Worm (Caenorhabditis elegans) whole organism, young adult: ENCODE data around the gene F10E7.6.
"Not testable (repeated sequence)": the region's sequence is repeated elsewhere in the genome, so short reads cannot be mapped to it uniquely, and the experiment has no call there.

ENCODE experiments used
- B0019.2 ChIP-seq: fragments of 200-800 bp; sonication (Bioruptor generic); conservative IDR thresholded peaks from 2 replicates; pipeline ENCODE4 v1.3.6; 2022; ENCODE audit warnings: missing genetic modification reagents, missing genetic modification characterization, missing compliant biosample characterization
- B0035.1 ChIP-seq: sonication (generic microtip); optimal IDR thresholded peaks from 2 replicates; lab custom pipeline; 2016; ENCODE audit warnings: missing genetic modification characterization, mild to moderate bottlenecking, missing compliant biosample characterization, missing genotype, missing genetic modification reagents
- B0336.3 ChIP-seq: fragments of 200-800 bp; sonication (Bioruptor generic); IDR thresholded peaks from 2 replicates; pipeline ENCODE4 v1.3.6; 2022; ENCODE audit warnings: missing genetic modification characterization, missing compliant biosample characterization
- F10E7.11 ChIP-seq: sonication (generic microtip); optimal IDR thresholded peaks from 2 replicates; lab custom pipeline; 2017; ENCODE audit warnings: mild to moderate bottlenecking, missing genetic modification characterization, moderate library complexity, missing compliant biosample characterization
- F22D6.2 ChIP-seq: sonication (generic microtip); optimal IDR thresholded peaks from 2 replicates; lab custom pipeline; 2016; ENCODE audit warnings: mild to moderate bottlenecking, missing genetic modification characterization, missing compliant biosample characterization
- F23B12.7 ChIP-seq: sonication (generic microtip); optimal IDR thresholded peaks from 2 replicates; lab custom pipeline; 2017; ENCODE audit warnings: missing genetic modification characterization, mild to moderate bottlenecking, missing compliant biosample characterization, antibody characterized with exemption, moderate library complexity; ENCODE audit not compliant: insufficient read depth
- F33H1.4 ChIP-seq: fragments of 200-800 bp; sonication (Bioruptor generic); IDR thresholded peaks from 2 replicates; pipeline ENCODE4 v1.3.6; 2022; ENCODE audit warnings: missing genetic modification reagents, missing genetic modification characterization, missing compliant biosample characterization
- F52B5.7 ChIP-seq: sonication (generic microtip); optimal IDR thresholded peaks from 2 replicates; lab custom pipeline; 2016; ENCODE audit warnings: mild to moderate bottlenecking, missing genetic modification characterization, missing compliant biosample characterization
- K11D2.4 ChIP-seq: fragments of 200-800 bp; sonication (Bioruptor generic); IDR thresholded peaks from 2 replicates; pipeline ENCODE4 v1.3.6; 2022; ENCODE audit warnings: missing genetic modification reagents, missing genetic modification characterization, missing compliant biosample characterization
- Y53G8AR.9 ChIP-seq: fragments of 200-800 bp; sonication (Bioruptor generic); conservative IDR thresholded peaks from 2 replicates; pipeline ENCODE4 v1.3.6; 2022; ENCODE audit warnings: missing genetic modification reagents, missing genetic modification characterization, missing compliant biosample characterization
- Y95B8A.8 ChIP-seq: fragments of 200-800 bp; sonication (Bioruptor generic); IDR thresholded peaks from 2 replicates; pipeline ENCODE4 v1.3.6; 2022; ENCODE audit warnings: missing genetic modification reagents, missing genetic modification characterization, missing compliant biosample characterization
- ama-1 ChIP-seq, 3 experiments: fragments of 150-350 bp in 1 of 3; sonication (generic microtip) in 2 of 3; optimal IDR thresholded peaks; 2 replicates each; lab custom pipeline; 2014 to 2018; ENCODE audit warnings: missing biosample characterization in 2 of 3, missing genetic modification characterization in 2 of 3, missing genetic modification reagents in 2 of 3
- aptf-2 ChIP-seq: fragments of 200-800 bp; sonication (Bioruptor generic); conservative IDR thresholded peaks from 2 replicates; pipeline ENCODE4 v1.3.6; 2022; ENCODE audit warnings: missing genetic modification reagents, missing genetic modification characterization, missing compliant biosample characterization
- atf-7 ChIP-seq: sonication (generic microtip); optimal IDR thresholded peaks from 2 replicates; lab custom pipeline; 2017; ENCODE audit warnings: mild to moderate bottlenecking, missing genetic modification characterization, missing compliant biosample characterization
- athp-1 ChIP-seq: sonication (generic microtip); optimal IDR thresholded peaks from 2 replicates; lab custom pipeline; 2017; ENCODE audit warnings: mild to moderate bottlenecking, missing genetic modification characterization, missing compliant biosample characterization
- attf-3 ChIP-seq: fragments of 200-800 bp; sonication (Bioruptor generic); conservative IDR thresholded peaks from 2 replicates; pipeline ENCODE4 v1.3.6; 2022; ENCODE audit warnings: missing genetic modification reagents, missing genetic modification characterization, missing compliant biosample characterization
- bed-1 ChIP-seq: fragments of 200-800 bp; sonication (Bioruptor generic); IDR thresholded peaks from 2 replicates; pipeline ENCODE4 v1.3.6; 2022; ENCODE audit warnings: missing genetic modification reagents, missing genetic modification characterization, missing compliant biosample characterization
- cebp-2 ChIP-seq: fragments of 200-800 bp; sonication (Bioruptor generic); IDR thresholded peaks from 2 replicates; pipeline ENCODE4 v1.3.6; 2022; ENCODE audit warnings: missing genetic modification characterization, missing compliant biosample characterization
- ceh-100 ChIP-seq: fragments of 200-800 bp; sonication (Bioruptor generic); IDR thresholded peaks from 2 replicates; pipeline ENCODE4 v1.3.6; 2022; ENCODE audit warnings: missing genetic modification reagents, missing genetic modification characterization, missing compliant biosample characterization
- dox-1 ChIP-seq: fragments of 200-800 bp; sonication (Bioruptor generic); IDR thresholded peaks from 2 replicates; pipeline ENCODE4 v1.3.6; 2022; ENCODE audit warnings: missing genetic modification reagents, missing genetic modification characterization, missing compliant biosample characterization
- dpff-1 ChIP-seq: sonication (generic microtip); optimal IDR thresholded peaks from 2 replicates; lab custom pipeline; 2017; ENCODE audit warnings: mild to moderate bottlenecking, missing genetic modification characterization, missing compliant biosample characterization
- fkh-3 ChIP-seq: sonication (generic microtip); optimal IDR thresholded peaks from 2 replicates; lab custom pipeline; 2016; ENCODE audit warnings: mild to moderate bottlenecking, missing genetic modification characterization, missing compliant biosample characterization
- gei-17 ChIP-seq: fragments of 200-800 bp; sonication (Bioruptor generic); optimal IDR thresholded peaks from 2 replicates; lab custom pipeline; 2018; ENCODE audit warnings: mild to moderate bottlenecking, missing genetic modification characterization, missing compliant biosample characterization
- hlh-12 ChIP-seq: sonication (generic microtip); optimal IDR thresholded peaks from 2 replicates; lab custom pipeline; 2016; ENCODE audit warnings: missing genetic modification characterization, missing compliant biosample characterization
- hmg-1.2 ChIP-seq: fragments of 200-800 bp; sonication (Bioruptor generic); IDR thresholded peaks from 2 replicates; pipeline ENCODE4 v1.3.6; 2022; ENCODE audit warnings: missing genetic modification reagents, missing genetic modification characterization, missing compliant biosample characterization
- lag-1 ChIP-seq: fragments of 200-800 bp; sonication (Bioruptor generic); IDR thresholded peaks from 2 replicates; pipeline ENCODE4 v1.3.6; 2022; ENCODE audit warnings: missing genetic modification reagents, missing genetic modification characterization, missing compliant biosample characterization
- lin-54 ChIP-seq: fragments of 200-800 bp; sonication (Bioruptor generic); optimal IDR thresholded peaks from 2 replicates; lab custom pipeline; 2018; ENCODE audit warnings: mild to moderate bottlenecking, missing genetic modification characterization, missing compliant biosample characterization
- madf-6 ChIP-seq: fragments of 200-800 bp; sonication (Bioruptor generic); IDR thresholded peaks from 2 replicates; pipeline ENCODE4 v1.3.6; 2022; ENCODE audit warnings: missing genetic modification reagents, missing genetic modification characterization, missing compliant biosample characterization
- madf-8 ChIP-seq: fragments of 200-800 bp; sonication (Bioruptor generic); conservative IDR thresholded peaks from 2 replicates; pipeline ENCODE4 v1.3.6; 2022; ENCODE audit warnings: missing genetic modification reagents, missing genetic modification characterization, missing compliant biosample characterization
- mcd-1 ChIP-seq: fragments of 200-800 bp; sonication (Bioruptor generic); IDR thresholded peaks from 2 replicates; pipeline ENCODE4 v1.3.6; 2022; ENCODE audit warnings: missing genetic modification reagents, missing genetic modification characterization, missing compliant biosample characterization
- mxl-1 ChIP-seq: sonication (generic microtip); optimal IDR thresholded peaks from 2 replicates; lab custom pipeline; 2016; ENCODE audit warnings: missing genetic modification characterization, missing compliant biosample characterization
- nfyb-1 ChIP-seq: fragments of 200-800 bp; sonication (Bioruptor generic); IDR thresholded peaks from 2 replicates; pipeline ENCODE4 v1.3.6; 2022; ENCODE audit warnings: missing genetic modification reagents, missing genetic modification characterization, missing compliant biosample characterization
- nhr-120 ChIP-seq: fragments of 200-800 bp; sonication (Bioruptor generic); IDR thresholded peaks from 2 replicates; pipeline ENCODE4 v1.3.6; 2022; ENCODE audit warnings: missing genetic modification characterization, missing compliant biosample characterization
- rpc-1 ChIP-seq, 2 experiments: fragments of 150-350 bp in 1 of 2; sonication (generic microtip) in 1 of 2; optimal IDR thresholded peaks; 2 replicates each; lab custom pipeline; 2014 to 2018; ENCODE audit warnings: missing biosample characterization in 1 of 2, missing genetic modification characterization in 1 of 2, missing genetic modification reagents in 1 of 2, missing genotype in 1 of 2
- ztf-22 ChIP-seq: fragments of 200-800 bp; sonication (Bioruptor generic); optimal IDR thresholded peaks from 2 replicates; lab custom pipeline; 2018; ENCODE audit warnings: mild to moderate bottlenecking, missing genetic modification characterization, moderate library complexity, missing compliant biosample characterization
- ztf-26 ChIP-seq: sonication (generic microtip); optimal IDR thresholded peaks from 2 replicates; lab custom pipeline; 2017; ENCODE audit warnings: missing genetic modification characterization, missing compliant biosample characterization

F10E7.6 gene

DNA sequence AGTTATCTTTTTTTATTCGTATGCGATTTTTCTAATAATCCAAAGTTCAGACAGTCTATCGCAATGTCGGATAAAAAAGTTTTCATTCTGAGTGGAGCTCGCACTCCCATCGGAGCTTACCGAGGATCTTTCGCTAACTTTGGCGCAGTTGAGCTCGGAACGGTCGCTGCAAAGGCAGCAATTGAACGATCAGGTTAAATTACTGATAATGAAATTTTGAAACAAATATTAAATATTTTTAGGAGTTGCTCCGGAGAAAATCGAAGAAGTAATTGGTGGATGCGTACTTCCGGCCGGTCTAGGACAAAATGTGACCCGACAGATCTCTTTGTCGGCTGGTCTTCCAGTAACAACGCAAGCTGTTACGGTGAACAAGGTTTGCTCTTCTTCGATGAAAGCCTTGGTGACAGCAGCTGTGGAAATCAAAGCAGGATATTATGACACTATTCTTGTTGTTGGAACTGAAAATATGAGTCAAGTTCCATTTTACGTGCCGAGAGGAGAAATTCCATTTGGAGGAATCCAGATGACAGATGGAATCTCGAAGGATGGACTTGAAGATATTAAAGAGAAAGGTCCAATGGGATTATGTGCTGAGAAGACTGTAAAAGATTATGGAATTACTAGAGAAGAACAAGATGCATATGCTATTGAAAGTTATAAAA, 37.2 kb upstream of the F10E7.6 start, which contains the start of gene T02G5.7 (continued):
- TF ChIP-seq dpff-1 (tag; lab: Kevin White, UChicago) (peak; percentile 75), attf-3 (GFP tag; lab: Robert Waterston, UW) (no peak), lag-1 (GFP tag; lab: Robert Waterston, UW) (no peak), ceh-100 (GFP tag; lab: Robert Waterston, UW) (no peak; the same call in 1 of the 2 replicates), F23B12.7 (tag; lab: Kevin White, UChicago) (no peak), ztf-22 (peak; percentile 20), lin-54 (GFP tag; lab: Kevin White, UChicago) (peak; percentile 5), atf-7 (tag; lab: Kevin White, UChicago) (no peak), ama-1 (optimal IDR thresholded peaks at IDR 0.05; lab: Kevin White, UChicago) (peak; percentile 29), ama-1 (GFP tag; optimal IDR thresholded peaks at IDR 0.05; lab: Kevin White, UChicago) (no peak), hlh-12 (tag; lab: Kevin White, UChicago) (no peak), nfyb-1 (GFP tag; lab: Robert Waterston, UW) (peak; percentile 42; the same call in 1 of the 2 replicates), F10E7.11 (tag; lab: Kevin White, UChicago) (no peak), B0336.3 (GFP tag; lab: Robert Waterston, UW) (peak; percentile 59; the same call in 1 of the 2 replicates), dox-1 (GFP tag; lab: Robert Waterston, UW) (no peak), mxl-1 (tag; lab: Kevin White, UChicago) (no peak), Y53G8AR.9 (GFP tag; lab: Robert Waterston, UW) (peak; percentile 78)

ce11 chrII:7084021-7084420, 28.9 kb upstream of the F10E7.6 start, which contains the start of the genes T02G5.14 and T02G5.15:
TSS of gene T02G5.14 (plus strand) at chrII:7084321.
TSS of gene T02G5.15 (plus strand) at chrII:7084321.
- TF ChIP-seq cebp-2; aptf-2 (GFP tag; lab: Robert Waterston, UW); K11D2.4: not testable (repeated sequence)

ce11 chrII:7088283-7088682, 24.6 kb upstream of the F10E7.6 start:
- peak; percentile 54 for TF ChIP-seq madf-8 (GFP tag; lab: Robert Waterston, UW)
- TF ChIP-seq madf-6 (GFP tag; lab: Robert Waterston, UW): peak; percentile 73

DNA sequence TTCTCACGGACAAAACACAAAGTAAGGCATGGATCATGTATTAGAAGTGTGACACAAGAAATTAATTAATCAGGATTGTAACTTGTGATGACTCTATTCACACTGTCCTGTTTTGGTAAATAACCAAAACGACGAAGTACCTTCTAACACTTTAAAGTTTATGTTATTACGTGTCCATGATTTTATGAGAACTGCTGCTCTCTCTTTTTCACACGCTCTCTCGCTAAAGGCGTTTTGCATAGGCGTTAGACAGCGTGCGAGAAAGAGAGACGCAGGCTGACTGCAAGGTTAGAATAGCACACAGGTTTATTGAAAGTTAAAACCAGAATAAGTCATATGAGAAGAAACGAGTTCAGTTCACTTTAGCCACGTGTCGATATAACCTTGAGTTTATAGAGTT, 22.8 kb upstream of the F10E7.6 start:
- TF ChIP-seq hmg-1.2 (GFP tag; lab: Robert Waterston, UW): peak; percentile 84
- TF ChIP-seq hlh-12 (tag; lab: Kevin White, UChicago): no peak
- no peak for TF ChIP-seq B0035.1 (tag; lab: Kevin White, UChicago)
- TF ChIP-seq nfyb-1 (GFP tag; lab: Robert Waterston, UW): no peak

DNA sequence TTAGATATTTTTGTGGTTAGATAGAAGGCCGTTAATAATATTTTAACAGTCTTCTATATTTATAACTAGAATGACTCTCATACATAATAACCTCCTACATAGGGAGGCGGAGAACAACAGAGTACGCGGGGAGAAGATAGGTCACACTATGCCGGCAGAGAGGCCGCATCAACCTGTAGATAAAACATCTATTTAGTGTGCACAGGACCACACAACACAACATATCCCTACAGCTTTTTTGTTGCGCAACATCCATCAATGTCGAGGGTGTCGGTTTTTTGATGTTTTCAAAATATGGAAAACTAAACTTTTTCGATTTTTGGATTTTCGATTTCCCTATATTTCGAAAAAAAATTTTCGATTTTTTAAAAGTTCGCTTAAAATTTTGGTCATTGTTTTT, 22.0 kb upstream of the F10E7.6 start:
- TF ChIP-seq ztf-26 (no peak), madf-8 (GFP tag; lab: Robert Waterston, UW) (no peak)

ce11 chrII:7093339-7093821, 19.5 kb upstream of the F10E7.6 start, which contains the start of gene T02G5.3:
TSS of gene T02G5.3 (plus strand) at chrII:7093389.
- TF ChIP-seq nhr-120 (GFP tag; lab: Robert Waterston, UW): no peak
- TF ChIP-seq athp-1 (tag; lab: Kevin White, UChicago): no peak
- TF ChIP-seq F22D6.2: no peak
- TF ChIP-seq B0336.3 (GFP tag; lab: Robert Waterston, UW): no peak
- no peak for TF ChIP-seq rpc-1 (optimal IDR thresholded peaks at IDR 0.05; lab: Kevin White, UChicago)
- TF ChIP-seq rpc-1 (tag; optimal IDR thresholded peaks at IDR 0.05; lab: Kevin White, UChicago): no peak
- no peak for TF ChIP-seq mcd-1 (GFP tag; lab: Robert Waterston, UW)
- no peak for TF ChIP-seq B0019.2 (GFP tag; lab: Robert Waterston, UW)
- no peak for TF ChIP-seq bed-1 (GFP tag; lab: Robert Waterston, UW)
- no peak for TF ChIP-seq lag-1 (GFP tag; lab: Robert Waterston, UW)
- TF ChIP-seq dox-1 (GFP tag; lab: Robert Waterston, UW): no peak
- no peak for TF ChIP-seq F33H1.4 (GFP tag; lab: Robert Waterston, UW)
- TF ChIP-seq F52B5.7 (tag; lab: Kevin White, UChicago): no peak
- no peak for TF ChIP-seq gei-17 (GFP tag; lab: Kevin White, UChicago)
- no peak for TF ChIP-seq fkh-3 (tag; lab: Kevin White, UChicago)
- no peak for TF ChIP-seq Y95B8A.8 (GFP tag; lab: Robert Waterston, UW)
